Fruit fly (Drosophila melanogaster): Measurements from ENCODE around the gene Cyt-c-d.

Cyt-c-d gene

dm6 chr2L:16738206-16738900 is 22.7 kb downstream of the Cyt-c-d start, which contains the start of the genes glu and ChLD3:
Gene glu, minus strand, starts transcription at chr2L:16738388.
Gene ChLD3, plus strand, starts transcription at chr2L:16738850.
- no peak for TF ChIP-seq h (optimal IDR thresholded peaks at IDR 0.05)
- no peak for TF ChIP-seq insv (optimal IDR thresholded peaks at IDR 0.05)

dm6 chr2L:16743055-16743805 is 27.5 kb downstream of the Cyt-c-d start, which contains the start of the genes LSm7 and BuGZ:
Gene LSm7, minus strand, starts transcription at chr2L:16743100.
Gene BuGZ, plus strand, starts transcription at chr2L:16743405.
- no peak for TF ChIP-seq psq (optimal IDR thresholded peaks at IDR 0.05)
- TF ChIP-seq ttk (optimal IDR thresholded peaks at IDR 0.05), result no peak
- TF ChIP-seq insv (optimal IDR thresholded peaks at IDR 0.05), result no peak
- peak; percentile 36 for TF ChIP-seq h (optimal IDR thresholded peaks at IDR 0.05)
- TF ChIP-seq Myc (optimal IDR thresholded peaks at IDR 0.05), result no peak
- TF ChIP-seq Sin3A (optimal IDR thresholded peaks at IDR 0.05), result no peak

dm6 chr2L:16747145-16747544 is 31.5 kb downstream of the Cyt-c-d start:
- TF ChIP-seq h (optimal IDR thresholded peaks at IDR 0.05) (no peak), psq (optimal IDR thresholded peaks at IDR 0.05) (no peak), ttk (optimal IDR thresholded peaks at IDR 0.05) (no peak), Sin3A (optimal IDR thresholded peaks at IDR 0.05) (no peak), Myc (optimal IDR thresholded peaks at IDR 0.05) (no peak), insv (optimal IDR thresholded peaks at IDR 0.05) (no peak)

dm6 chr2L:16752340-16752739 is 36.6 kb downstream of the Cyt-c-d start:
- TF ChIP-seq ttk (optimal IDR thresholded peaks at IDR 0.05) (no peak), h (optimal IDR thresholded peaks at IDR 0.05) (no peak), psq (optimal IDR thresholded peaks at IDR 0.05) (no peak), Sin3A (optimal IDR thresholded peaks at IDR 0.05) (no peak), insv (optimal IDR thresholded peaks at IDR 0.05) (no peak), Myc (optimal IDR thresholded peaks at IDR 0.05) (no peak)

- no peak for TF ChIP-seq ttk (optimal IDR thresholded peaks at IDR 0.05)
These were observed 38.4 kb downstream of the Cyt-c-d start, which contains the start of gene yellow-b for dm6 chr2L:16754074-16754473. Gene yellow-b, plus strand, starts transcription at chr2L:16754336.

dm6 chr2L:16760504-16761417 is 45.1 kb downstream of the Cyt-c-d start, which contains the start of gene ppk17:
Gene ppk17, minus strand, starts transcription at chr2L:16760554.
- no peak for TF ChIP-seq Myc (optimal IDR thresholded peaks at IDR 0.05)
- TF ChIP-seq h (optimal IDR thresholded peaks at IDR 0.05), result no peak
- no peak for TF ChIP-seq ttk (optimal IDR thresholded peaks at IDR 0.05)
- TF ChIP-seq Sin3A (optimal IDR thresholded peaks at IDR 0.05), result no peak
- TF ChIP-seq insv (optimal IDR thresholded peaks at IDR 0.05), result no peak
- no peak for TF ChIP-seq psq (optimal IDR thresholded peaks at IDR 0.05)

dm6 chr2L:16761891-16762290 is 46.2 kb downstream of the Cyt-c-d start:
- no peak for TF ChIP-seq psq (optimal IDR thresholded peaks at IDR 0.05)
- TF ChIP-seq ttk (optimal IDR thresholded peaks at IDR 0.05), result no peak
- no peak for TF ChIP-seq Myc (optimal IDR thresholded peaks at IDR 0.05)
- TF ChIP-seq h (optimal IDR thresholded peaks at IDR 0.05), result no peak
- TF ChIP-seq insv (optimal IDR thresholded peaks at IDR 0.05), result no peak

- TF ChIP-seq Myc (optimal IDR thresholded peaks at IDR 0.05), result no peak
- TF ChIP-seq psq (optimal IDR thresholded peaks at IDR 0.05), result no peak
- TF ChIP-seq Sin3A (optimal IDR thresholded peaks at IDR 0.05), result no peak
- TF ChIP-seq insv (optimal IDR thresholded peaks at IDR 0.05), result no peak
- TF ChIP-seq ttk (optimal IDR thresholded peaks at IDR 0.05), result no peak
- no peak for TF ChIP-seq h (optimal IDR thresholded peaks at IDR 0.05)
These were observed 48.8 kb downstream of the Cyt-c-d start for dm6 chr2L:16764480-16764879.

dm6 chr2L:16766070-16766752 is 50.5 kb downstream of the Cyt-c-d start, which contains the start of gene Mhc:
Gene Mhc, plus strand, starts transcription at chr2L:16766566.
- no peak for TF ChIP-seq psq (optimal IDR thresholded peaks at IDR 0.05)
- no peak for TF ChIP-seq h (optimal IDR thresholded peaks at IDR 0.05)
- no peak for TF ChIP-seq Sin3A (optimal IDR thresholded peaks at IDR 0.05)
- TF ChIP-seq Myc (optimal IDR thresholded peaks at IDR 0.05), result no peak
- TF ChIP-seq insv (optimal IDR thresholded peaks at IDR 0.05), result no peak
- no peak for TF ChIP-seq ttk (optimal IDR thresholded peaks at IDR 0.05)
